Worm (Caenorhabditis elegans): ENCODE results near the gene ser-1.

DNA sequence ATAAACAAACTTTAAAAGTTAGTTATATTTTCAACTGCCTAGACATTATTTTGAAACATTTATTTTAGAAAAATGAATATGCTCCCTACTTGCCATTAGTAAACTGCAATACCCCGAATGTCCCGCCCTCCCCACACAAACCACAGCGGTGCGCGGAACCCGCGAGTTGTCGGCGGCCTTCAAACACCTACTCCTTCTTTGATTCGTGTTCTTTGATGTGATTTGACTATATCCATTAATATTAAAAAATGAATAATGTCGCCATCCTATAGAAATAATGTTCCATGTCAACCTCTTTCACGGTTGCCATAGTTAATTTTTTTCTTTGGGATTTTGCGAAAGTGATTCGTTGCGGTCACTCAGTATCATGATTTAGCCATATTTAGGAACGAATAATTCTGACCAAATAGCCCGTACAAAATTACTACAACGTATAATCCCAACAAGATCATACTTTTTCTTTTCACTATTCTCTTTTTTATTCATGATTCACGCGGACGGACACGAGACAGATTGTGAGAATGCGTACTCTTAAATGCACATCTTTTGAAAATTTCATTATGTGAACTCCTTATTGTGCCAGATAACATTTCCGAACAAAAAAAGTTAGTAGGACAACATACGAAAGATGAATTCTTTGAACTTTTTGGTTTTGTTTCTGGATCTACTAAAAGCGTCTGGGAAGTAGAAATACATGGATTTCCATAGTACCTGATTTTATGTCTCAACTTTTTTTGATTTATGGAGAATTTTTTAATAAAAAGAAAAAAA lies 14.8 kb upstream of the ser-1 start:
- TF ChIP-seq F55B11.4 (tag; optimal IDR thresholded peaks at IDR 0.05; ENCODE audit: borderline replicate concordance, insufficient read depth) (no peak), mxl-1 (tag; optimal IDR thresholded peaks at IDR 0.05) (no peak), him-1 (tag; optimal IDR thresholded peaks at IDR 0.05) (peak; percentile 81), madf-10 (tag; optimal IDR thresholded peaks at IDR 0.05) (no peak), ama-1 (optimal IDR thresholded peaks at IDR 0.05) (no peak), ama-1 (GFP tag; optimal IDR thresholded peaks at IDR 0.05) (no peak), hlh-12 (tag; optimal IDR thresholded peaks at IDR 0.05) (no peak), unc-130 (GFP tag; optimal IDR thresholded peaks at IDR 0.05) (no peak)

Data from whole organism, young adult.